Fruit fly (Drosophila melanogaster): Measurements from ENCODE around the gene mrt.

Gene mrt

DNA sequence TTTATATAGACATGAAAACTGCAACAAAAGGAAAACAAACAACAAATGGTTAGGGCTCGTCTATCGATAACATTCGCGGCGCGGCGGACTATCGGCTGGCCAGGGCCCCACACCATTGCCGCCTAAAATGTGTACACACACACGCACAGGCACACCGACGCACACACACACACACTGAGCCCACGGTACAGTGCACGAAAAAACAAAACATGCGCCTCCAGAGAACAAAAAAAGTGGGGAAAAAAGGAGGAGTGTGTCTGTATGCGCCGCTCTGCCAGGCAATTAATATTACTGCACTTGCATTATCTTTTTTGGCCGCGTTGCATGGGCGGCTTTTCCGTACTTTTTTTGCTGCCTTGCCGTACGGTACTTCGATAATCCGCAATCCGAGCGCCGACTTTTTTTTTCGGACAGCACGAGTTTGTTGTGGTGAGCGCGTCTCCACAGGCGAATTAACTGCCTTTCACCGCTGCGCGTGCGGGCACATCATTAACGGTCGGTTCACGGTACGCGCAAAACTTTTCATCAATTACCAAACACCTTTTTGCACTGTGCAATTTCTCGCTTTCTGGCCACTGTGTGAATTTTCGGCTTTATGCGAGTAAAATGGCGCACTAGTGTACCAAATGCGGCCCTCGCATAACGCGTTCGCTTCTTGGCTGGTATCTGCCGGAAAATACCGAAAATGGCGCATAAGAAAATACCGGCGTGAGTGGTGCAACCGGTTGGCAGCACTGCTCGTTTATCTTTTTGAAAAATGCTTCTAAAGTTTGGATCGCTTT is 18.8 kb downstream of the mrt start, which contains the start of gene woc (continued):
- TF ChIP-seq al (GFP tag; IDR thresholded peaks at IDR 0.05): no peak
- TF ChIP-seq CG12744 (GFP tag; optimal IDR thresholded peaks at IDR 0.05): no peak
- TF ChIP-seq CG8924 (tag; optimal IDR thresholded peaks at IDR 0.05): peak; percentile 51
- TF ChIP-seq CG18262 (tag; optimal IDR thresholded peaks at IDR 0.05): peak; percentile 33
- no peak for TF ChIP-seq Nf-YA (GFP tag; IDR thresholded peaks at IDR 0.05)
- TF ChIP-seq z (GFP tag; IDR thresholded peaks at IDR 0.05): no peak
- no peak for TF ChIP-seq Hand (GFP tag; optimal IDR thresholded peaks at IDR 0.05)
- TF ChIP-seq GATAe (GFP tag; conservative IDR thresholded peaks at IDR 0.05): no peak
- peak; percentile 37; the same call in 1 of the 2 replicates for TF ChIP-seq CG4404 (GFP tag; IDR thresholded peaks at IDR 0.05)
- TF ChIP-seq ERR (GFP tag; optimal IDR thresholded peaks at IDR 0.05): no peak
- TF ChIP-seq Tbp (GFP tag; optimal IDR thresholded peaks at IDR 0.05): no peak
- TF ChIP-seq p53 (GFP tag; optimal IDR thresholded peaks at IDR 0.05): no peak
- no peak for TF ChIP-seq run (tag; optimal IDR thresholded peaks at IDR 0.05)
- no peak for TF ChIP-seq Sox102F (GFP tag; optimal IDR thresholded peaks at IDR 0.05)
- peak in 1 of 2 experiments; percentile 45 for TF ChIP-seq chif (GFP tag; optimal IDR thresholded peaks at IDR 0.05)
- TF ChIP-seq CG4854 (GFP tag; optimal IDR thresholded peaks at IDR 0.05): no peak
- TF ChIP-seq hkb (optimal IDR thresholded peaks at IDR 0.05): peak; percentile 24
- TF ChIP-seq hkb (GFP tag; IDR thresholded peaks at IDR 0.05): peak; percentile 50; the same call in 1 of the 2 replicates
- TF ChIP-seq CG17385 (GFP tag; optimal IDR thresholded peaks at IDR 0.05): no peak
- no peak for TF ChIP-seq CG9876 (GFP tag; optimal IDR thresholded peaks at IDR 0.05)
- TF ChIP-seq CG6813 (GFP tag; optimal IDR thresholded peaks at IDR 0.05): peak; percentile 40
- TF ChIP-seq onecut (GFP tag; IDR thresholded peaks at IDR 0.05): no peak
- TF ChIP-seq CG17359 (tag; optimal IDR thresholded peaks at IDR 0.05): no peak
- no peak for TF ChIP-seq CG34376 (GFP tag; optimal IDR thresholded peaks at IDR 0.05)
- no peak for TF ChIP-seq Fer1 (GFP tag; optimal IDR thresholded peaks at IDR 0.05)
- TF ChIP-seq slp2 (GFP tag; optimal IDR thresholded peaks at IDR 0.05): peak; percentile 32
- peak; percentile 4; the same call in 1 of the 2 replicates for TF ChIP-seq Ravus (GFP tag; IDR thresholded peaks at IDR 0.05)
- TF ChIP-seq CG2129 (GFP tag; IDR thresholded peaks at IDR 0.05; ENCODE audit: partially characterized antibody): peak; percentile 37; the same call in 1 of the 2 replicates
- peak; percentile 90 for TF ChIP-seq zf30C (GFP tag; optimal IDR thresholded peaks at IDR 0.05)
- TF ChIP-seq grn (GFP tag; optimal IDR thresholded peaks at IDR 0.05): no peak
- no peak for TF ChIP-seq Nf-YB (GFP tag; optimal IDR thresholded peaks at IDR 0.05)
- TF ChIP-seq mam (GFP tag; optimal IDR thresholded peaks at IDR 0.05): peak; percentile 56
- peak; percentile 67; the same call in 2 of the 3 replicates for TF ChIP-seq knrl (GFP tag; IDR thresholded peaks at IDR 0.05; ENCODE audit: partially characterized antibody)
- no peak for TF ChIP-seq Fer2 (tag; optimal IDR thresholded peaks at IDR 0.05)
- no peak for TF ChIP-seq CG17912 (GFP tag; optimal IDR thresholded peaks at IDR 0.05)
- peak; percentile 34; the same call in 1 of the 2 replicates for TF ChIP-seq esg (GFP tag; conservative IDR thresholded peaks at IDR 0.05)
- no peak for TF ChIP-seq pros (GFP tag; optimal IDR thresholded peaks at IDR 0.05)
- TF ChIP-seq da (GFP tag; optimal IDR thresholded peaks at IDR 0.05): no peak
- TF ChIP-seq YL-1 (GFP tag; optimal IDR thresholded peaks at IDR 0.05): peak; percentile 68
- TF ChIP-seq stwl (tag; optimal IDR thresholded peaks at IDR 0.05): peak; percentile 90
- TF ChIP-seq CG12299 (tag; optimal IDR thresholded peaks at IDR 0.05): no peak
- peak; percentile 90 for TF ChIP-seq ato (GFP tag; IDR thresholded peaks at IDR 0.05; ENCODE audit: partially characterized antibody)
- no peak for TF ChIP-seq unpg (GFP tag; optimal IDR thresholded peaks at IDR 0.05)
- TF ChIP-seq CG2678 (tag; optimal IDR thresholded peaks at IDR 0.05): no peak
- TF ChIP-seq CG15073 (GFP tag; optimal IDR thresholded peaks at IDR 0.05): no peak
- peak; percentile 36 for TF ChIP-seq BtbVII (GFP tag; optimal IDR thresholded peaks at IDR 0.05)
- peak; percentile 27; the same call in 1 of the 3 replicates for TF ChIP-seq CG14050 (GFP tag; IDR thresholded peaks at IDR 0.05)
- TF ChIP-seq lmd (GFP tag; IDR thresholded peaks at IDR 0.05): peak; percentile 44; the same call in 1 of the 2 replicates
- no peak for TF ChIP-seq CG5180 (GFP tag; optimal IDR thresholded peaks at IDR 0.05)
